Fruit fly (Drosophila melanogaster) whole organism, pupa: ENCODE results near the gene CG15550.
A peak's percentile ranks its signal among the peaks of the same experiment; 100 is the strongest.

Experiments used
- CG10348 ChIP-seq: fragments of 200-800 bp; sonication (Bioruptor generic); IDR thresholded peaks from 2 replicates; pipeline ENCODE4 v1.3.6; 2022; ENCODE audit warnings: missing biosample characterization, missing genetic modification characterization
- CG12605 ChIP-seq: fragments of 200-800 bp; sonication (Bioruptor generic); IDR thresholded peaks from 2 replicates; pipeline ENCODE4 v1.3.6; 2022; ENCODE audit warnings: missing biosample characterization, missing genetic modification characterization
- CG13204 ChIP-seq: fragments of 200-800 bp; sonication (Bioruptor generic); optimal IDR thresholded peaks from 2 replicates; lab custom pipeline; 2018; ENCODE audit warnings: missing biosample characterization, mild to moderate bottlenecking, missing genetic modification characterization, moderate library complexity
- CG14655 ChIP-seq: fragments of 200-800 bp; sonication (Bioruptor generic); optimal IDR thresholded peaks from 3 replicates; lab custom pipeline; 2017; ENCODE audit warnings: mild to moderate bottlenecking, missing biosample characterization, missing genetic modification reagents, missing genetic modification characterization
- CG15710 ChIP-seq: fragments of 200-800 bp; sonication (Bioruptor generic); optimal IDR thresholded peaks from 2 replicates; lab custom pipeline; 2018; ENCODE audit warnings: missing biosample characterization, mild to moderate bottlenecking, missing genetic modification characterization, moderate library complexity
- CG17806 ChIP-seq: fragments of 200-800 bp; sonication (Bioruptor generic); optimal IDR thresholded peaks from 2 replicates; lab custom pipeline; 2018; ENCODE audit warnings: missing biosample characterization, mild to moderate bottlenecking, missing genetic modification characterization, moderate library complexity
- CG32121 ChIP-seq: fragments of 200-800 bp; sonication (Bioruptor generic); IDR thresholded peaks from 2 replicates; pipeline ENCODE4 v1.3.6; 2022; ENCODE audit warnings: missing biosample characterization, missing genetic modification characterization
- CG34367 ChIP-seq: fragments of 200-800 bp; sonication (Bioruptor generic); optimal IDR thresholded peaks from 2 replicates; lab custom pipeline; 2018; ENCODE audit warnings: missing biosample characterization, mild to moderate bottlenecking, missing genetic modification characterization
- CG4496 ChIP-seq: fragments of 200-800 bp; sonication (Bioruptor generic); IDR thresholded peaks from 3 replicates; pipeline ENCODE4 v1.3.6; 2022; ENCODE audit warnings: missing biosample characterization, missing genetic modification characterization
- CG8159 ChIP-seq: fragments of 200-800 bp; sonication (Bioruptor generic); optimal IDR thresholded peaks from 3 replicates; lab custom pipeline; 2018; ENCODE audit warnings: missing biosample characterization, mild to moderate bottlenecking, missing genetic modification characterization, moderate library complexity
- CG8301 ChIP-seq: fragments of 200-800 bp; sonication (Bioruptor generic); optimal IDR thresholded peaks from 2 replicates; lab custom pipeline; 2018; ENCODE audit warnings: missing biosample characterization, mild to moderate bottlenecking, missing genetic modification characterization
- CG9948 ChIP-seq: fragments of 200-800 bp; sonication (Bioruptor generic); optimal IDR thresholded peaks from 2 replicates; lab custom pipeline; 2018; ENCODE audit warnings: missing biosample characterization, mild to moderate bottlenecking, missing genetic modification characterization, moderate library complexity
- D1 ChIP-seq: fragments of 200-800 bp; sonication (Bioruptor generic); optimal IDR thresholded peaks from 2 replicates; lab custom pipeline; 2018; ENCODE audit warnings: missing biosample characterization, mild to moderate bottlenecking, missing genetic modification characterization, moderate library complexity
- EcR ChIP-seq: fragments of 200-800 bp; sonication (Bioruptor generic); optimal IDR thresholded peaks from 3 replicates; lab custom pipeline; 2019; ENCODE audit warnings: missing biosample characterization, missing genetic modification characterization, mild to moderate bottlenecking, moderate library complexity, missing genetic modification reagents
- Ets98B ChIP-seq: fragments of 200-800 bp; sonication (Bioruptor generic); IDR thresholded peaks from 2 replicates; pipeline ENCODE4 v1.3.6; 2022; ENCODE audit warnings: missing biosample characterization, missing genetic modification characterization
- Pif1A ChIP-seq: fragments of 200-800 bp; sonication (Bioruptor generic); optimal IDR thresholded peaks from 3 replicates; lab custom pipeline; 2016; ENCODE audit warnings: missing biosample characterization, missing genetic modification characterization
- Pif1B ChIP-seq: fragments of 200-800 bp; sonication (Bioruptor generic); optimal IDR thresholded peaks from 3 replicates; lab custom pipeline; 2016; ENCODE audit warnings: missing biosample characterization, missing genetic modification characterization
- Snoo ChIP-seq: fragments of 200-800 bp; sonication (Bioruptor generic); optimal IDR thresholded peaks from 3 replicates; lab custom pipeline; 2017; ENCODE audit warnings: missing biosample characterization, mild to moderate bottlenecking, missing genetic modification characterization, inconsistent platforms
- fd96Ca ChIP-seq: fragments of 200-800 bp; sonication (Bioruptor generic); IDR thresholded peaks from 3 replicates; pipeline ENCODE4 v1.3.6; 2022; ENCODE audit warnings: missing biosample characterization, missing genetic modification characterization
- gl ChIP-seq: fragments of 200-800 bp; sonication (Bioruptor generic); optimal IDR thresholded peaks from 2 replicates; lab custom pipeline; 2018; ENCODE audit warnings: missing biosample characterization, mild to moderate bottlenecking, missing genetic modification characterization
- rn ChIP-seq: fragments of 200-800 bp; sonication (Bioruptor generic); IDR thresholded peaks from 2 replicates; pipeline ENCODE4 v1.3.6; 2022; ENCODE audit warnings: missing biosample characterization, missing genetic modification characterization

Gene CG15550

dm6 chr3R:30893738-30894137 is 43.2 kb downstream of the CG15550 start, which contains the start of gene Cyp4c3:
Gene Cyp4c3 (plus strand): TSS chr3R:30894038.
- no peak for TF ChIP-seq CG8159
- no peak for TF ChIP-seq D1
- no peak for TF ChIP-seq CG12605 (GFP tag; lab: Robert Waterston, UW)
- no peak for TF ChIP-seq CG32121 (GFP tag; lab: Robert Waterston, UW)
- no peak for TF ChIP-seq CG9948 (tag; lab: Kevin White, UChicago)
- no peak for TF ChIP-seq rn (GFP tag; lab: Robert Waterston, UW)
- TF ChIP-seq CG10348 (GFP tag; lab: Robert Waterston, UW), result no peak
- no peak for TF ChIP-seq CG17806
- TF ChIP-seq CG14655 (GFP tag; lab: Kevin White, UChicago), result no peak

- no peak for TF ChIP-seq CG34367 (tag; lab: Kevin White, UChicago)
- peak; percentile 63 for TF ChIP-seq CG8301 (tag; lab: Kevin White, UChicago)
- peak; percentile 39; the same call in 1 of the 2 replicates for TF ChIP-seq CG10348 (GFP tag; lab: Robert Waterston, UW)
- TF ChIP-seq Pif1B (GFP tag; lab: Kevin White, UChicago), result no peak
- TF ChIP-seq CG14655 (GFP tag; lab: Kevin White, UChicago), result peak; percentile 55
- peak; percentile 36 for TF ChIP-seq Pif1A (GFP tag; lab: Kevin White, UChicago)
- TF ChIP-seq CG15710 (tag; lab: Kevin White, UChicago), result no peak
- TF ChIP-seq CG12605 (GFP tag; lab: Robert Waterston, UW), result no peak
- TF ChIP-seq CG32121 (GFP tag; lab: Robert Waterston, UW), result peak; percentile 49; the same call in 1 of the 2 replicates
- TF ChIP-seq EcR (GFP tag; lab: Kevin White, UChicago), result no peak
- peak; percentile 21 for TF ChIP-seq CG17806
- TF ChIP-seq CG4496 (GFP tag; lab: Robert Waterston, UW), result peak; percentile 87
- TF ChIP-seq Snoo (tag; lab: Kevin White, UChicago), result no peak
- no peak for TF ChIP-seq CG13204 (GFP tag; lab: Kevin White, UChicago)
- TF ChIP-seq CG8159, result no peak
- peak; percentile 65 for TF ChIP-seq Ets98B (GFP tag; lab: Robert Waterston, UW)
- no peak for TF ChIP-seq CG9948 (tag; lab: Kevin White, UChicago)
- TF ChIP-seq rn (GFP tag; lab: Robert Waterston, UW), result no peak
- TF ChIP-seq gl (tag; lab: Kevin White, UChicago), result no peak
- peak; percentile 84 for TF ChIP-seq fd96Ca (GFP tag; lab: Robert Waterston, UW)
- TF ChIP-seq D1, result no peak
These were observed 46.9 kb downstream of the CG15550 start for dm6 chr3R:30890045-30890444.

- TF ChIP-seq CG10348 (GFP tag; lab: Robert Waterston, UW) (no peak), Pif1B (GFP tag; lab: Kevin White, UChicago) (no peak), Ets98B (GFP tag; lab: Robert Waterston, UW) (no peak), CG15710 (tag; lab: Kevin White, UChicago) (no peak), EcR (GFP tag; lab: Kevin White, UChicago) (no peak), CG32121 (GFP tag; lab: Robert Waterston, UW) (no peak), rn (GFP tag; lab: Robert Waterston, UW) (no peak), CG12605 (GFP tag; lab: Robert Waterston, UW) (no peak), CG9948 (tag; lab: Kevin White, UChicago) (no peak), CG17806 (no peak), CG4496 (GFP tag; lab: Robert Waterston, UW) (no peak), gl (tag; lab: Kevin White, UChicago) (no peak), fd96Ca (GFP tag; lab: Robert Waterston, UW) (no peak), CG13204 (GFP tag; lab: Kevin White, UChicago) (no peak), Pif1A (GFP tag; lab: Kevin White, UChicago) (no peak), Snoo (tag; lab: Kevin White, UChicago) (no peak), CG34367 (tag; lab: Kevin White, UChicago) (no peak), CG8301 (tag; lab: Kevin White, UChicago) (no peak), CG8159 (no peak), CG14655 (GFP tag; lab: Kevin White, UChicago) (no peak)
These were observed 48.2 kb downstream of the CG15550 start, which contains the start of gene Sap-r for dm6 chr3R:30888550-30889259. Gene Sap-r (minus strand): TSS chr3R:30889062.

dm6 chr3R:30887711-30888549 is 49.0 kb downstream of the CG15550 start:
- TF ChIP-seq Snoo (tag; lab: Kevin White, UChicago), result peak; percentile 83
- TF ChIP-seq Pif1B (GFP tag; lab: Kevin White, UChicago), result peak; percentile 79
- peak; percentile 62 for TF ChIP-seq rn (GFP tag; lab: Robert Waterston, UW)
- peak; percentile 71 for TF ChIP-seq CG8301 (tag; lab: Kevin White, UChicago)
- TF ChIP-seq Pif1A (GFP tag; lab: Kevin White, UChicago), result peak; percentile 77
- peak; percentile 41; the same call in 1 of the 2 replicates for TF ChIP-seq CG10348 (GFP tag; lab: Robert Waterston, UW)
- peak; percentile 71 for TF ChIP-seq CG17806
- TF ChIP-seq fd96Ca (GFP tag; lab: Robert Waterston, UW), result peak; percentile 92
- peak; percentile 67 for TF ChIP-seq CG8159
- TF ChIP-seq gl (tag; lab: Kevin White, UChicago), result peak; percentile 44
- peak; percentile 90 for TF ChIP-seq Ets98B (GFP tag; lab: Robert Waterston, UW)
- TF ChIP-seq CG14655 (GFP tag; lab: Kevin White, UChicago), result peak; percentile 77
- TF ChIP-seq D1, result no peak
- TF ChIP-seq CG34367 (tag; lab: Kevin White, UChicago), result peak; percentile 70
- TF ChIP-seq CG13204 (GFP tag; lab: Kevin White, UChicago), result no peak
- peak; percentile 93 for TF ChIP-seq CG4496 (GFP tag; lab: Robert Waterston, UW)
- peak; percentile 64 for TF ChIP-seq CG9948 (tag; lab: Kevin White, UChicago)
- peak; percentile 84 for TF ChIP-seq CG32121 (GFP tag; lab: Robert Waterston, UW)
- TF ChIP-seq CG15710 (tag; lab: Kevin White, UChicago), result peak; percentile 78
- TF ChIP-seq CG12605 (GFP tag; lab: Robert Waterston, UW), result peak; percentile 53; the same call in 1 of the 2 replicates
- TF ChIP-seq EcR (GFP tag; lab: Kevin White, UChicago), result no peak
- TF ChIP-seq, all 21 proteins: peak for 18
